Worm (Caenorhabditis elegans) whole organism, L1 larva: ENCODE measurements around the gene pxn-2.

Experiments
- C04F5.9 ChIP-seq: sonication (generic microtip); optimal IDR thresholded peaks from 2 replicates; lab custom pipeline; 2016; ENCODE audit warnings: missing genetic modification characterization, missing compliant biosample characterization
- F16B12.6 ChIP-seq: fragments of 150-350 bp; optimal IDR thresholded peaks from 2 replicates; lab custom pipeline; 2014; ENCODE audit warnings: missing biosample characterization, missing genetic modification characterization
- alr-1 ChIP-seq: fragments of 200-800 bp; sonication (Bioruptor generic); optimal IDR thresholded peaks from 2 replicates; lab custom pipeline; 2018; ENCODE audit warnings: borderline replicate concordance, mild to moderate bottlenecking, missing genetic modification characterization, missing compliant biosample characterization
- blmp-1 ChIP-seq: fragments of 150-350 bp; optimal IDR thresholded peaks from 2 replicates; lab custom pipeline; 2014; ENCODE audit warnings: missing biosample characterization, missing genetic modification characterization
- ces-1 ChIP-seq: fragments of 150-350 bp; optimal IDR thresholded peaks from 2 replicates; lab custom pipeline; 2014; ENCODE audit warnings: missing biosample characterization, missing genetic modification reagents, missing genetic modification characterization
- efl-1 ChIP-seq, 4 experiments: fragments of 150-350 bp; optimal IDR thresholded peaks in 3 of 4; peaks in 1 of 4; 1 replicate in 1 of 4; 2 replicates in 3 of 4; lab custom pipeline; 2014; ENCODE audit warnings: missing biosample characterization in 2 of 4, missing genetic modification characterization in 2 of 4, missing genetic modification reagents in 2 of 4
- efl-3 ChIP-seq: fragments of 200-800 bp; sonication (Bioruptor generic); optimal IDR thresholded peaks from 2 replicates; lab custom pipeline; 2018; ENCODE audit warnings: mild to moderate bottlenecking, missing genetic modification characterization, missing compliant biosample characterization
- elt-2 ChIP-seq: sonication (generic microtip); optimal IDR thresholded peaks from 2 replicates; lab custom pipeline; 2016; ENCODE audit warnings: missing genetic modification characterization, mild to moderate bottlenecking, inconsistent platforms, missing compliant biosample characterization, missing genetic modification reagents
- elt-3 ChIP-seq, 6 experiments: fragments of 150-350 bp in 1 of 6; sonication (generic microtip); optimal IDR thresholded peaks; 2 replicates each; lab custom pipeline; 2017 to 2018; ENCODE audit warnings: missing biosample characterization in 6 of 6, missing genetic modification characterization in 6 of 6, inconsistent platforms in 1 of 6
- ets-5 ChIP-seq: fragments of 200-800 bp; sonication (Bioruptor generic); IDR thresholded peaks from 2 replicates; pipeline ENCODE4 v1.3.6; 2022; ENCODE audit warnings: missing genetic modification characterization, missing compliant biosample characterization
- fkh-8 ChIP-seq: sonication (generic microtip); optimal IDR thresholded peaks from 2 replicates; lab custom pipeline; 2016; ENCODE audit warnings: mild to moderate bottlenecking, missing genetic modification characterization, missing compliant biosample characterization
- fos-1 ChIP-seq: fragments of 150-350 bp; optimal IDR thresholded peaks from 2 replicates; lab custom pipeline; 2014; ENCODE audit warnings: missing biosample characterization, missing genetic modification characterization
- hpl-2 ChIP-seq: fragments of 150-350 bp; optimal IDR thresholded peaks from 2 replicates; lab custom pipeline; 2014; ENCODE audit warnings: missing biosample characterization, missing genetic modification reagents, missing genetic modification characterization
- lin-14 ChIP-seq: fragments of 200-800 bp; sonication (Bioruptor generic); optimal IDR thresholded peaks from 2 replicates; lab custom pipeline; 2018; ENCODE audit warnings: mild to moderate bottlenecking, missing genetic modification characterization, moderate library complexity, missing compliant biosample characterization
- lin-35 ChIP-seq, 2 experiments: fragments of 150-350 bp; optimal IDR thresholded peaks; 2 replicates each; lab custom pipeline; 2014; ENCODE audit warnings: missing biosample characterization in 2 of 2, missing genetic modification characterization in 2 of 2, missing genetic modification reagents in 2 of 2
- lin-39 ChIP-seq: fragments of 150-350 bp; optimal IDR thresholded peaks from 2 replicates; lab custom pipeline; 2014; ENCODE audit warnings: missing biosample characterization, missing genetic modification reagents, missing genetic modification characterization
- mab-9 ChIP-seq: fragments of 200-800 bp; sonication (Bioruptor generic); IDR thresholded peaks from 2 replicates; pipeline ENCODE4 v1.3.6; 2022; ENCODE audit warnings: missing genetic modification reagents, missing genetic modification characterization, missing compliant biosample characterization
- mef-2 ChIP-seq: fragments of 150-350 bp; optimal IDR thresholded peaks from 2 replicates; lab custom pipeline; 2014; ENCODE audit warnings: missing biosample characterization, missing genetic modification characterization
- mep-1 ChIP-seq: fragments of 150-350 bp; optimal IDR thresholded peaks from 2 replicates; lab custom pipeline; 2014; ENCODE audit warnings: missing biosample characterization, missing genetic modification characterization
- nhr-20 ChIP-seq: sonication (generic microtip); optimal IDR thresholded peaks from 2 replicates; lab custom pipeline; 2016; ENCODE audit warnings: mild to moderate bottlenecking, missing genetic modification characterization, missing compliant biosample characterization
- nhr-28 ChIP-seq: fragments of 150-350 bp; optimal IDR thresholded peaks from 2 replicates; lab custom pipeline; 2014; ENCODE audit warnings: missing biosample characterization, missing genetic modification characterization
- nhr-76 ChIP-seq: sonication (generic microtip); optimal IDR thresholded peaks from 2 replicates; lab custom pipeline; 2017; ENCODE audit warnings: missing biosample characterization, missing genetic modification characterization
- nhr-85 ChIP-seq: sonication (generic microtip); peaks from one replicate; lab custom pipeline; 2016; ENCODE audit warnings: missing genetic modification characterization, inconsistent platforms, missing compliant biosample characterization
- pqm-1 ChIP-seq: sonication (generic microtip); optimal IDR thresholded peaks from 3 replicates; lab custom pipeline; 2017; ENCODE audit warnings: missing biosample characterization, missing genetic modification characterization
- skn-1 ChIP-seq: fragments of 150-350 bp; optimal IDR thresholded peaks from 2 replicates; lab custom pipeline; 2014; ENCODE audit warnings: missing biosample characterization, missing genetic modification characterization
- snu-23 ChIP-seq: sonication (generic microtip); optimal IDR thresholded peaks from 2 replicates; lab custom pipeline; 2016; ENCODE audit warnings: missing genetic modification characterization, missing compliant biosample characterization
- sox-4 ChIP-seq: sonication (generic microtip); optimal IDR thresholded peaks from 2 replicates; lab custom pipeline; 2016; ENCODE audit warnings: missing genetic modification characterization, missing compliant biosample characterization
- tbx-2 ChIP-seq: sonication (generic microtip); optimal IDR thresholded peaks from 2 replicates; lab custom pipeline; 2016; ENCODE audit warnings: missing genetic modification characterization, missing compliant biosample characterization
- tlp-1 ChIP-seq: fragments of 150-350 bp; optimal IDR thresholded peaks from 2 replicates; lab custom pipeline; 2014; ENCODE audit warnings: missing biosample characterization, missing genetic modification characterization
- unc-130 ChIP-seq: fragments of 150-350 bp; optimal IDR thresholded peaks from 2 replicates; lab custom pipeline; 2017; ENCODE audit warnings: missing biosample characterization, missing genetic modification characterization, inconsistent platforms
- unc-86 ChIP-seq: sonication (generic microtip); optimal IDR thresholded peaks from 2 replicates; lab custom pipeline; 2016; ENCODE audit warnings: missing genetic modification characterization, missing compliant biosample characterization
- vab-15 ChIP-seq: sonication (generic microtip); optimal IDR thresholded peaks from 2 replicates; lab custom pipeline; 2017; ENCODE audit warnings: missing genotype, mild to moderate bottlenecking, missing genetic modification characterization, missing compliant biosample characterization
- xbp-1 ChIP-seq: sonication (generic microtip); optimal IDR thresholded peaks from 2 replicates; lab custom pipeline; 2016; ENCODE audit warnings: missing genetic modification characterization, missing compliant biosample characterization
- zip-4 ChIP-seq: fragments of 200-800 bp; sonication (Bioruptor generic); optimal IDR thresholded peaks from 2 replicates; lab custom pipeline; 2018; ENCODE audit warnings: mild to moderate bottlenecking, missing genetic modification characterization, moderate library complexity, missing compliant biosample characterization

Gene pxn-2

ce11 chrX:10999176-10999575 is 20.1 kb upstream of the pxn-2 start, which contains the start of gene F59F3.6:
TSS of gene F59F3.6 (minus strand) at chrX:10999276.
- TF ChIP-seq elt-3 (tag; optimal IDR thresholded peaks at IDR 0.05; lab: Kevin White, UChicago), result no peak
- TF ChIP-seq nhr-76 (tag; lab: Kevin White, UChicago), result no peak
- peak; percentile 20 for TF ChIP-seq tbx-2 (tag; lab: Kevin White, UChicago)
- TF ChIP-seq efl-1 (optimal IDR thresholded peaks at IDR 0.05; lab: Kevin White, UChicago), result no peak
- TF ChIP-seq efl-1 (GFP tag; optimal IDR thresholded peaks at IDR 0.05 in 1 of 2; lab: Kevin White, UChicago), result peak in 1 of 2 experiments; percentile 56
- no peak for TF ChIP-seq nhr-85 (tag; lab: Kevin White, UChicago)
- no peak for TF ChIP-seq C04F5.9 (tag; lab: Kevin White, UChicago)
- no peak for TF ChIP-seq efl-3 (GFP tag; lab: Kevin White, UChicago)
- peak; percentile 27 for TF ChIP-seq lin-14 (GFP tag; lab: Kevin White, UChicago)
- TF ChIP-seq unc-130 (tag; lab: Kevin White, UChicago), result no peak
- TF ChIP-seq nhr-28 (tag; lab: Kevin White, UChicago), result no peak
- TF ChIP-seq, all 84 proteins: peak for 3

- no peak for TF ChIP-seq lin-14 (GFP tag; lab: Kevin White, UChicago)
- no peak for TF ChIP-seq F16B12.6 (tag; lab: Kevin White, UChicago)
- peak; percentile 37 for TF ChIP-seq blmp-1
Observed at ce11 chrX:10992177-10992576, 13.1 kb upstream of the pxn-2 start, which contains the start of gene ver-3. TSS of gene ver-3 (plus strand) at chrX:10992477.

- TF ChIP-seq snu-23 (GFP tag; lab: Kevin White, UChicago) (no peak), skn-1 (no peak), unc-86 (tag; lab: Kevin White, UChicago) (no peak), mab-9 (GFP tag; lab: Robert Waterston, UW) (no peak), nhr-20 (tag; lab: Kevin White, UChicago) (no peak), lin-39 (no peak), mef-2 (tag; lab: Kevin White, UChicago) (no peak), fos-1 (tag; lab: Kevin White, UChicago) (no peak), sox-4 (tag; lab: Kevin White, UChicago) (no peak), xbp-1 (tag; lab: Kevin White, UChicago) (no peak), zip-4 (GFP tag; lab: Kevin White, UChicago) (no peak), vab-15 (no peak), hpl-2 (no peak)
Observed at ce11 chrX:10991352-10992172, 12.5 kb upstream of the pxn-2 start.

- no peak for TF ChIP-seq vab-15
- no peak for TF ChIP-seq alr-1
- no peak for TF ChIP-seq fkh-8 (tag; lab: Kevin White, UChicago)
- TF ChIP-seq ces-1, result no peak
- TF ChIP-seq C04F5.9 (tag; lab: Kevin White, UChicago), result no peak
- no peak for TF ChIP-seq pqm-1 (tag; lab: Kevin White, UChicago)
- no peak for TF ChIP-seq ets-5
- TF ChIP-seq lin-35 (GFP tag; optimal IDR thresholded peaks at IDR 0.05; lab: Kevin White, UChicago), result no peak
- TF ChIP-seq, all 84 proteins: peak for 0
Observed at ce11 chrX:10990855-10991176, 11.7 kb upstream of the pxn-2 start.

ce11 chrX:10990159-10990854 is 11.2 kb upstream of the pxn-2 start:
- peak; percentile 17 for TF ChIP-seq tlp-1
- TF ChIP-seq mep-1 (tag; lab: Kevin White, UChicago), result peak; percentile 32
- no peak for TF ChIP-seq efl-1 (optimal IDR thresholded peaks at IDR 0.05; lab: Kevin White, UChicago)
- TF ChIP-seq efl-1 (GFP tag; optimal IDR thresholded peaks at IDR 0.05 in 1 of 2; lab: Kevin White, UChicago), result no peak
- TF ChIP-seq elt-2 (tag; lab: Kevin White, UChicago), result peak; percentile 57
